In genomic region chr3R:10520287-10521008, dm6 we compare ENCODE assay signal across 5 fruit fly cellular contexts.
A peak's percentile ranks its signal among the peaks of the same experiment; 100 is the strongest.
TF ChIP-seq lines count a peak whose summit lies in the region.

No protein-coding gene starts in this region.

- no peak for TF ChIP-seq CTCF in whole organism, embryonic (GFP tag; optimal IDR thresholded peaks at IDR 0.05; lab: Kevin White, UChicago)

TF ChIP-seq in whole organism, adult, 20 proteins besides CTCF, POLR2A, EP300 and RAD21:
- TF ChIP-seq ovo (GFP tag; optimal IDR thresholded peaks at IDR 0.05; lab: Kevin White, UChicago) (no peak), CG11617 (GFP tag; optimal IDR thresholded peaks at IDR 0.05; lab: Kevin White, UChicago) (peak; percentile 12), CG7045 (GFP tag; optimal IDR thresholded peaks at IDR 0.05; lab: Kevin White, UChicago) (peak; percentile 34), cic (GFP tag; optimal IDR thresholded peaks at IDR 0.05; lab: Kevin White, UChicago) (peak; percentile 7)
TF ChIP-seq in whole organism, adult: peak in this region for 3.

TF ChIP-seq in whole organism, embryonic, 481 proteins besides CTCF, POLR2A, EP300 and RAD21 (continues in another document):
- TF ChIP-seq Jarid2 (GFP tag; optimal IDR thresholded peaks at IDR 0.05; lab: Kevin White, UChicago) (no peak), sug (tag; optimal IDR thresholded peaks at IDR 0.05; lab: Kevin White, UChicago) (peak; percentile 79), seq (GFP tag; IDR thresholded peaks at IDR 0.05; lab: Robert Waterston, UW) (no peak), CG14441 (GFP tag; IDR thresholded peaks at IDR 0.05; lab: Robert Waterston, UW) (no peak), CG10462 (GFP tag; optimal IDR thresholded peaks at IDR 0.05; lab: Kevin White, UChicago) (no peak), z (GFP tag; IDR thresholded peaks at IDR 0.05; lab: Robert Waterston, UW) (no peak), HHEX (GFP tag; optimal IDR thresholded peaks at IDR 0.05; lab: Kevin White, UChicago) (peak; percentile 10), CG32772 (GFP tag; IDR thresholded peaks at IDR 0.05; lab: Robert Waterston, UW) (no peak), ato (GFP tag; IDR thresholded peaks at IDR 0.05; lab: Robert Waterston, UW; ENCODE audit: partially characterized antibody) (no peak), Atf3 (GFP tag; optimal IDR thresholded peaks at IDR 0.05; lab: Kevin White, UChicago) (no peak), CG7839 (tag; optimal IDR thresholded peaks at IDR 0.05; lab: Kevin White, UChicago) (peak; percentile 71), CG3407 (GFP tag; optimal IDR thresholded peaks at IDR 0.05; lab: Kevin White, UChicago) (no peak), Blimp-1 (GFP tag; optimal IDR thresholded peaks at IDR 0.05; lab: Kevin White, UChicago) (peak; percentile 49), E2f1 (GFP tag; IDR thresholded peaks at IDR 0.05; lab: Robert Waterston, UW) (peak; percentile 58), ems (GFP tag; optimal IDR thresholded peaks at IDR 0.05; lab: Kevin White, UChicago) (no peak), lola (GFP tag; optimal IDR thresholded peaks at IDR 0.05; lab: Kevin White, UChicago) (peak in 1 of 3 experiments; percentile 44), CG1529 (GFP tag; optimal IDR thresholded peaks at IDR 0.05; lab: Kevin White, UChicago) (peak; percentile 14), CG12769 (tag; optimal IDR thresholded peaks at IDR 0.05; lab: Kevin White, UChicago) (no peak), Opbp (GFP tag; IDR thresholded peaks at IDR 0.05; lab: Robert Waterston, UW; ENCODE audit: partially characterized antibody) (no peak), Rx (GFP tag; IDR thresholded peaks at IDR 0.05; lab: Robert Waterston, UW) (no peak), pb (GFP tag; optimal IDR thresholded peaks at IDR 0.05; lab: Kevin White, UChicago) (no peak), Dip3 (GFP tag; optimal IDR thresholded peaks at IDR 0.05; lab: Kevin White, UChicago) (no peak)

TF ChIP-seq in whole organism, prepupa, 60 proteins besides CTCF, POLR2A, EP300 and RAD21 (continues in another document):
- TF ChIP-seq CG6163 (GFP tag; IDR thresholded peaks at IDR 0.05; lab: Robert Waterston, UW) = no peak
- no peak for TF ChIP-seq Lpt (GFP tag; optimal IDR thresholded peaks at IDR 0.05; lab: Kevin White, UChicago)
- TF ChIP-seq spab (GFP tag; optimal IDR thresholded peaks at IDR 0.05; lab: Kevin White, UChicago) = no peak
- no peak for TF ChIP-seq dsx (GFP tag; optimal IDR thresholded peaks at IDR 0.05; lab: Kevin White, UChicago; ENCODE audit: poor library complexity, severe bottlenecking)
- TF ChIP-seq CG31627 (GFP tag; optimal IDR thresholded peaks at IDR 0.05; lab: Kevin White, UChicago) = peak; percentile 8
- TF ChIP-seq topi (GFP tag; optimal IDR thresholded peaks at IDR 0.05; lab: Kevin White, UChicago) = peak; percentile 7
- no peak for TF ChIP-seq fd59A (GFP tag; optimal IDR thresholded peaks at IDR 0.05; lab: Kevin White, UChicago)
- TF ChIP-seq acj6 (GFP tag; optimal IDR thresholded peaks at IDR 0.05; lab: Kevin White, UChicago) = no peak
- peak; percentile 66 for TF ChIP-seq svp (GFP tag; lab: Kevin White, UChicago)
- TF ChIP-seq CG9139 (GFP tag; optimal IDR thresholded peaks at IDR 0.05; lab: Kevin White, UChicago) = no peak
- no peak for TF ChIP-seq ss (GFP tag; optimal IDR thresholded peaks at IDR 0.05; lab: Kevin White, UChicago)
- TF ChIP-seq CG3919 (GFP tag; optimal IDR thresholded peaks at IDR 0.05; lab: Kevin White, UChicago) = no peak
- TF ChIP-seq Sox14 (GFP tag; optimal IDR thresholded peaks at IDR 0.05; lab: Kevin White, UChicago) = peak; percentile 33
- no peak for TF ChIP-seq CG11762 (GFP tag; optimal IDR thresholded peaks at IDR 0.05; lab: Kevin White, UChicago; ENCODE audit: insufficient read depth)
- TF ChIP-seq salr (GFP tag; optimal IDR thresholded peaks at IDR 0.05; lab: Kevin White, UChicago) = no peak
- TF ChIP-seq CG10631 (GFP tag; optimal IDR thresholded peaks at IDR 0.05; lab: Kevin White, UChicago) = peak; percentile 4
- TF ChIP-seq Eip93F (GFP tag; optimal IDR thresholded peaks at IDR 0.05; lab: Kevin White, UChicago) = no peak
- TF ChIP-seq CG34406 (GFP tag; optimal IDR thresholded peaks at IDR 0.05; lab: Kevin White, UChicago) = peak; percentile 22
- TF ChIP-seq Blimp-1 (GFP tag; optimal IDR thresholded peaks at IDR 0.05; lab: Kevin White, UChicago) = no peak
- TF ChIP-seq CG6276 (GFP tag; optimal IDR thresholded peaks at IDR 0.05; lab: Kevin White, UChicago) = no peak
- TF ChIP-seq Met (GFP tag; optimal IDR thresholded peaks at IDR 0.05; lab: Kevin White, UChicago) = peak; percentile 35
- TF ChIP-seq CG10669 (GFP tag; optimal IDR thresholded peaks at IDR 0.05; lab: Kevin White, UChicago) = peak; percentile 16
- no peak for TF ChIP-seq CG15336 (GFP tag; IDR thresholded peaks at IDR 0.05; lab: Robert Waterston, UW)

TF ChIP-seq in whole organism, pupa, 21 proteins besides CTCF, POLR2A, EP300 and RAD21:
- TF ChIP-seq CG34367 (tag; optimal IDR thresholded peaks at IDR 0.05; lab: Kevin White, UChicago) (no peak), CG13204 (GFP tag; optimal IDR thresholded peaks at IDR 0.05; lab: Kevin White, UChicago) (no peak), rn (GFP tag; IDR thresholded peaks at IDR 0.05; lab: Robert Waterston, UW) (no peak), CG10348 (GFP tag; IDR thresholded peaks at IDR 0.05; lab: Robert Waterston, UW) (no peak), CG8159 (tag; optimal IDR thresholded peaks at IDR 0.05; lab: Kevin White, UChicago) (peak; percentile 31), Pif1A (GFP tag; optimal IDR thresholded peaks at IDR 0.05; lab: Kevin White, UChicago) (no peak), CG14655 (GFP tag; optimal IDR thresholded peaks at IDR 0.05; lab: Kevin White, UChicago) (peak; percentile 24), CG17806 (tag; optimal IDR thresholded peaks at IDR 0.05; lab: Kevin White, UChicago) (no peak), Snoo (tag; optimal IDR thresholded peaks at IDR 0.05; lab: Kevin White, UChicago) (no peak), CG4496 (GFP tag; IDR thresholded peaks at IDR 0.05; lab: Robert Waterston, UW) (no peak)
TF ChIP-seq in whole organism, pupa: peak in this region for 2.

TF ChIP-seq in whole organism, wandering third instar larva, 38 proteins besides CTCF, POLR2A, EP300 and RAD21:
- TF ChIP-seq fru (GFP tag; optimal IDR thresholded peaks at IDR 0.05; lab: Kevin White, UChicago) = peak; percentile 31
- no peak for TF ChIP-seq pan (optimal IDR thresholded peaks at IDR 0.05; lab: Kevin White, UChicago)
- TF ChIP-seq psq (GFP tag; optimal IDR thresholded peaks at IDR 0.05; lab: Kevin White, UChicago) = no peak
- peak; percentile 10 for TF ChIP-seq rgr (GFP tag; optimal IDR thresholded peaks at IDR 0.05; lab: Kevin White, UChicago)
- no peak for TF ChIP-seq Dif (GFP tag; optimal IDR thresholded peaks at IDR 0.05; lab: Kevin White, UChicago; ENCODE audit: partially characterized antibody)
- no peak for TF ChIP-seq brk (GFP tag; optimal IDR thresholded peaks at IDR 0.05; lab: Kevin White, UChicago)
- peak in 1 of 2 experiments; percentile 29 for TF ChIP-seq foxo (GFP tag; optimal IDR thresholded peaks at IDR 0.05; lab: Kevin White, UChicago)
- peak; percentile 23 for TF ChIP-seq Sp1 (GFP tag; optimal IDR thresholded peaks at IDR 0.05; lab: Kevin White, UChicago)
- TF ChIP-seq br (GFP tag; optimal IDR thresholded peaks at IDR 0.05; lab: Kevin White, UChicago) = peak; percentile 17
- TF ChIP-seq woc (GFP tag; optimal IDR thresholded peaks at IDR 0.05; lab: Kevin White, UChicago) = peak; percentile 0
- no peak for TF ChIP-seq Myc (optimal IDR thresholded peaks at IDR 0.05; lab: Kevin White, UChicago)
- TF ChIP-seq CrebA (GFP tag; optimal IDR thresholded peaks at IDR 0.05; lab: Kevin White, UChicago; ENCODE audit: borderline replicate concordance) = no peak
- no peak for TF ChIP-seq Jra (GFP tag; optimal IDR thresholded peaks at IDR 0.05; lab: Kevin White, UChicago)
- TF ChIP-seq Dfd (GFP tag; optimal IDR thresholded peaks at IDR 0.05; lab: Kevin White, UChicago) = no peak
- peak; percentile 46 for TF ChIP-seq HLH106 (tag; optimal IDR thresholded peaks at IDR 0.05; lab: Kevin White, UChicago)
- TF ChIP-seq usp (GFP tag; optimal IDR thresholded peaks at IDR 0.05; lab: Kevin White, UChicago) = no peak
- no peak for TF ChIP-seq Rel (GFP tag; optimal IDR thresholded peaks at IDR 0.05; lab: Kevin White, UChicago)
- TF ChIP-seq Rel (tag; optimal IDR thresholded peaks at IDR 0.05; lab: Kevin White, UChicago) = peak; percentile 57
- TF ChIP-seq OdsH (GFP tag; optimal IDR thresholded peaks at IDR 0.05; lab: Kevin White, UChicago) = no peak
- no peak for TF ChIP-seq tai (GFP tag; optimal IDR thresholded peaks at IDR 0.05; lab: Kevin White, UChicago)
- no peak for TF ChIP-seq Abd-B (GFP tag; optimal IDR thresholded peaks at IDR 0.05; lab: Kevin White, UChicago)
- TF ChIP-seq Mio (GFP tag; optimal IDR thresholded peaks at IDR 0.05; lab: Kevin White, UChicago) = no peak
- TF ChIP-seq Hr78 (GFP tag; optimal IDR thresholded peaks at IDR 0.05; lab: Kevin White, UChicago) = no peak
- TF ChIP-seq Hnf4 (GFP tag; optimal IDR thresholded peaks at IDR 0.05; lab: Kevin White, UChicago) = no peak
- TF ChIP-seq Vsx2 (GFP tag; optimal IDR thresholded peaks at IDR 0.05; lab: Kevin White, UChicago; ENCODE audit: partially characterized antibody) = no peak
- TF ChIP-seq sv (GFP tag; optimal IDR thresholded peaks at IDR 0.05; lab: Kevin White, UChicago) = no peak
- no peak for TF ChIP-seq GATAd (GFP tag; optimal IDR thresholded peaks at IDR 0.05; lab: Kevin White, UChicago)
- TF ChIP-seq dsf (GFP tag; optimal IDR thresholded peaks at IDR 0.05; lab: Kevin White, UChicago; ENCODE audit: borderline replicate concordance) = no peak
- TF ChIP-seq lola (GFP tag; optimal IDR thresholded peaks at IDR 0.05; lab: Kevin White, UChicago) = no peak
- TF ChIP-seq N (GFP tag; optimal IDR thresholded peaks at IDR 0.05; lab: Kevin White, UChicago) = no peak
- TF ChIP-seq dl (GFP tag; optimal IDR thresholded peaks at IDR 0.05; lab: Kevin White, UChicago; ENCODE audit: insufficient read depth in 1 of 2, partially characterized antibody in 2 of 2) = no peak
- peak; percentile 48 for TF ChIP-seq h (GFP tag; optimal IDR thresholded peaks at IDR 0.05; lab: Kevin White, UChicago)
- no peak for TF ChIP-seq CG32264 (GFP tag; optimal IDR thresholded peaks at IDR 0.05; lab: Kevin White, UChicago)
- no peak for TF ChIP-seq ey (GFP tag; optimal IDR thresholded peaks at IDR 0.05; lab: Kevin White, UChicago)
- no peak for TF ChIP-seq jim (GFP tag; optimal IDR thresholded peaks at IDR 0.05; lab: Kevin White, UChicago)
- no peak for TF ChIP-seq dmrt93B (GFP tag; optimal IDR thresholded peaks at IDR 0.05; lab: Kevin White, UChicago)
- TF ChIP-seq Hr83 (GFP tag; optimal IDR thresholded peaks at IDR 0.05; lab: Kevin White, UChicago; ENCODE audit: poor library complexity, severe bottlenecking) = no peak
- TF ChIP-seq CG9705 (GFP tag; optimal IDR thresholded peaks at IDR 0.05; lab: Kevin White, UChicago) = no peak
- no peak for TF ChIP-seq sage (GFP tag; optimal IDR thresholded peaks at IDR 0.05; lab: Kevin White, UChicago)
